Worm (Caenorhabditis elegans) whole organism, early embryonic: ENCODE data around the gene F23H11.2.
"Not testable (repeated sequence)": the region's sequence is repeated elsewhere in the genome, so short reads cannot be mapped to it uniquely, and the experiment has no call there.

ENCODE experiments used
- B0310.2 ChIP-seq: sonication (generic microtip); optimal IDR thresholded peaks from 2 replicates; lab custom pipeline; 2016; ENCODE audit warnings: mild to moderate bottlenecking, missing genetic modification characterization, missing compliant biosample characterization
- ama-1 ChIP-seq: fragments of 150-350 bp; optimal IDR thresholded peaks from 2 replicates; lab custom pipeline; 2014
- ets-7 ChIP-seq: sonication (generic microtip); optimal IDR thresholded peaks from 2 replicates; lab custom pipeline; 2016; ENCODE audit warnings: missing genotype, missing genetic modification characterization, missing compliant biosample characterization
- hmbx-1 ChIP-seq: sonication (generic microtip); optimal IDR thresholded peaks from 2 replicates; lab custom pipeline; 2016; ENCODE audit warnings: mild to moderate bottlenecking, missing genetic modification characterization, missing compliant biosample characterization
- sea-1 ChIP-seq: fragments of 200-800 bp; sonication (Bioruptor generic); conservative IDR thresholded peaks from 2 replicates; pipeline ENCODE4 v1.3.6; 2022; ENCODE audit warnings: missing genetic modification characterization, missing compliant biosample characterization

DNA sequence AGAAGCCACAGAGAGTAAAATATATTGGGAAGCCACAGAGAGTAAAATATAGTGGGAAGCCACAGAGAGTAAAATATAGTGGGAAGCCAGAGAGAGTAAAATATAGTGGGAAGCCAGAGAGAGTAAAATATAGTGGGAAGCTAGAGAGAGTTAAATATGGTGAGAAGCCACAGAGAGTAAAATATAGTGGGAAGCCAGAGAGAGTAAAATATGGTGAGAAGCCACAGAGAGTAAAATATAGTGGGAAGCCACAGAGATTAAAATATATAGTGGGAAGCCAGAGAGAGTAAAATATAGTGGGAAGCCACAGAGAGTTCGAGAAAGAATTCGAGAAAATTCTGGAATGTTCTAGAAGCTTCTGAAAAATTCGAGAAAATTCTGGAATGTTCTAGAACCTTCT lies 35.9 kb downstream of the F23H11.2 start:
- TF ChIP-seq ama-1 (lab: Kevin White, UChicago); sea-1 (GFP tag; lab: Robert Waterston, UW): not testable (repeated sequence)
- peak; percentile 9 for TF ChIP-seq B0310.2 (tag; lab: Kevin White, UChicago)
- peak; percentile 94 for TF ChIP-seq ets-7 (tag; lab: Kevin White, UChicago)
- peak; percentile 90 for TF ChIP-seq hmbx-1
